Worm (Caenorhabditis elegans): Measurements from ENCODE around the gene C38C3.6.

DNA sequence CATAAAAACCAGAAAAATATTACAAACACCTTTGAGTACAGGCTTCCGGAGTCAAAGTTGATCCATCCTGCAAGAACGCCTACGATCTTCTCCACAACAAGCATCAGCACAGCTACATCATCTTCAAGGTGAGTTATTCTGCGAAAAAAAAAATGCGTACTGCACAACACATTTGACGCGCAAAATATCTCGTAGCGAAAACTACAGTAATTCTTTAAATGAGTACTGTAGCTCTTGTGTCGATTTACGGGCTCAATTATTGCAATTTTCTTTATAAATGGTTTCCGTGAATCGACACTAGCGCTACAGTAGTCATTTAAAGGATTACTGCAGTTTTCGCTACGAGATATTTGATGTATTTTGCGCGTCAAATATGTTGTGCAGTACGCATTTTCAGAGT lies 14.6 kb downstream of the C38C3.6 start:
- TF ChIP-seq ceh-22 (tag; optimal IDR thresholded peaks at IDR 0.05), result no peak
- TF ChIP-seq hlh-13 (GFP tag; optimal IDR thresholded peaks at IDR 0.05), result no peak
- no peak for TF ChIP-seq odd-2 (tag; optimal IDR thresholded peaks at IDR 0.05)
- no peak for TF ChIP-seq sdc-2 (tag; optimal IDR thresholded peaks at IDR 0.05)
- TF ChIP-seq F13H6.1 (tag; optimal IDR thresholded peaks at IDR 0.05), result no peak
- no peak for TF ChIP-seq lin-11 (tag; optimal IDR thresholded peaks at IDR 0.05)
- TF ChIP-seq fax-1 (tag; optimal IDR thresholded peaks at IDR 0.05), result no peak
- no peak for TF ChIP-seq elt-2 (tag; optimal IDR thresholded peaks at IDR 0.05)
- TF ChIP-seq ama-1 (optimal IDR thresholded peaks at IDR 0.05), result no peak
- no peak for TF ChIP-seq pha-4 (tag; optimal IDR thresholded peaks at IDR 0.05)
- TF ChIP-seq pqm-1 (tag; optimal IDR thresholded peaks at IDR 0.05), result no peak
- no peak for TF ChIP-seq zip-5 (tag; optimal IDR thresholded peaks at IDR 0.05)
